Fruit fly (Drosophila melanogaster) whole organism, wandering third instar larva: ENCODE results near the gene CG9784.

Experiments used
- Abd-B ChIP-seq: fragments of >200 bp; optimal IDR thresholded peaks from 2 replicates; lab custom pipeline; 2017; ENCODE audit warnings: missing biosample characterization, missing genetic modification characterization
- CG32264 ChIP-seq: fragments of 200-800 bp; sonication (Bioruptor generic); optimal IDR thresholded peaks from 2 replicates; lab custom pipeline; 2016; ENCODE audit warnings: missing biosample characterization, missing genetic modification characterization
- CG9705 ChIP-seq: fragments of 200-800 bp; sonication (Bioruptor generic); optimal IDR thresholded peaks from 2 replicates; lab custom pipeline; 2018; ENCODE audit warnings: missing biosample characterization, mild to moderate bottlenecking, missing genetic modification characterization
- CrebA ChIP-seq: fragments of 200-800 bp; sonication (Bioruptor generic); optimal IDR thresholded peaks from 2 replicates; lab custom pipeline; 2016; ENCODE audit warnings: missing biosample characterization, mild to moderate bottlenecking, missing genetic modification characterization, borderline replicate concordance
- Dfd ChIP-seq: fragments of >200 bp; optimal IDR thresholded peaks from 2 replicates; lab custom pipeline; 2017; ENCODE audit warnings: missing biosample characterization, missing genetic modification characterization
- Dif ChIP-seq: fragments of 200-275, 200-300 bp; sonication (Bioruptor generic); optimal IDR thresholded peaks from 2 replicates; lab custom pipeline; 2018; ENCODE audit warnings: missing biosample characterization, missing genetic modification characterization; ENCODE audit not compliant: partially characterized antibody
- GATAd ChIP-seq: sonication (Bioruptor generic); optimal IDR thresholded peaks from 2 replicates; lab custom pipeline; 2016; ENCODE audit warnings: missing biosample characterization, missing genetic modification characterization
- HLH106 ChIP-seq: fragments of 200-800 bp; optimal IDR thresholded peaks from 3 replicates; lab custom pipeline; 2019; ENCODE audit warnings: missing biosample characterization, mild to moderate bottlenecking, missing genetic modification characterization, moderate library complexity
- Hnf4 ChIP-seq: fragments of 200-800 bp; sonication (Bioruptor generic); optimal IDR thresholded peaks from 2 replicates; lab custom pipeline; 2016; ENCODE audit warnings: missing biosample characterization, mild to moderate bottlenecking, missing genetic modification characterization
- Hr78 ChIP-seq: fragments of >200 bp; optimal IDR thresholded peaks from 2 replicates; lab custom pipeline; 2017; ENCODE audit warnings: missing biosample characterization, missing genetic modification characterization
- Hr83 ChIP-seq: fragments of 200-300 bp; sonication (Bioruptor generic); optimal IDR thresholded peaks from 2 replicates; lab custom pipeline; 2016; ENCODE audit warnings: missing biosample characterization, mild to moderate bottlenecking, missing genetic modification characterization, moderate library complexity; ENCODE audit not compliant: poor library complexity, severe bottlenecking
- Jra ChIP-seq: sonication (Bioruptor generic); optimal IDR thresholded peaks from 2 replicates; lab custom pipeline; 2016; ENCODE audit warnings: missing biosample characterization, missing genetic modification characterization
- Mio ChIP-seq: sonication (Bioruptor generic); optimal IDR thresholded peaks from 2 replicates; lab custom pipeline; 2016; ENCODE audit warnings: missing biosample characterization, missing genetic modification characterization
- Myc ChIP-seq: fragments of >200 bp; optimal IDR thresholded peaks from 2 replicates; lab custom pipeline; 2017
- N ChIP-seq: fragments of >200 bp; optimal IDR thresholded peaks from 2 replicates; lab custom pipeline; 2018; ENCODE audit warnings: missing biosample characterization, missing external identifiers, missing genetic modification characterization
- OdsH ChIP-seq: fragments of 200-800 bp; sonication (Bioruptor generic); optimal IDR thresholded peaks from 2 replicates; lab custom pipeline; 2016; ENCODE audit warnings: missing biosample characterization, mild to moderate bottlenecking, missing genetic modification characterization
- Rel ChIP-seq, 2 experiments: fragments of 200-800 bp; sonication (Bioruptor generic) in 1 of 2; optimal IDR thresholded peaks; 2 replicates in 1 of 2; 3 replicates in 1 of 2; lab custom pipeline; 2016 to 2019; ENCODE audit warnings: mild to moderate bottlenecking in 2 of 2, missing biosample characterization in 2 of 2, missing genetic modification characterization in 2 of 2, moderate library complexity in 1 of 2
- Sp1 ChIP-seq: fragments of 200-800 bp; sonication (Bioruptor generic); optimal IDR thresholded peaks from 3 replicates; lab custom pipeline; 2019; ENCODE audit warnings: missing biosample characterization, mild to moderate bottlenecking, missing genetic modification characterization, moderate library complexity
- Vsx2 ChIP-seq: fragments of 200-300, 225-300 bp; sonication (Bioruptor generic); optimal IDR thresholded peaks from 2 replicates; lab custom pipeline; 2018; ENCODE audit warnings: missing biosample characterization, missing genetic modification characterization; ENCODE audit not compliant: partially characterized antibody
- br ChIP-seq: fragments of 200-800 bp; sonication (Bioruptor generic); optimal IDR thresholded peaks from 2 replicates; lab custom pipeline; 2016; ENCODE audit warnings: missing biosample characterization, missing genetic modification characterization
- brk ChIP-seq: fragments of 200-800 bp; sonication (Bioruptor generic); optimal IDR thresholded peaks from 2 replicates; lab custom pipeline; 2016; ENCODE audit warnings: missing biosample characterization, mild to moderate bottlenecking, missing genetic modification characterization
- dl ChIP-seq, 2 experiments: fragments of 175-275, 200-275 bp in 1 of 2; fragments of 200-275 bp in 1 of 2; sonication (Bioruptor generic); optimal IDR thresholded peaks; lab custom pipeline; 2018; ENCODE audit warnings: mild to moderate bottlenecking in 2 of 2, missing biosample characterization in 2 of 2, missing genetic modification characterization in 2 of 2, moderate library complexity in 2 of 2; ENCODE audit not compliant: partially characterized antibody in 2 of 2, insufficient read depth in 1 of 2
- dmrt93B ChIP-seq: fragments of 200-800 bp; sonication (Bioruptor generic); optimal IDR thresholded peaks from 2 replicates; lab custom pipeline; 2018; ENCODE audit warnings: missing biosample characterization, mild to moderate bottlenecking, missing genetic modification characterization
- dsf ChIP-seq: sonication (Bioruptor generic); optimal IDR thresholded peaks from 2 replicates; lab custom pipeline; 2016; ENCODE audit warnings: missing biosample characterization, missing genetic modification characterization, borderline replicate concordance
- ey ChIP-seq: fragments of 200-800 bp; sonication (Bioruptor generic); optimal IDR thresholded peaks from 2 replicates; lab custom pipeline; 2016; ENCODE audit warnings: missing biosample characterization, missing genetic modification characterization
- foxo ChIP-seq, 2 experiments: fragments of 200-800 bp; sonication (Bioruptor generic); optimal IDR thresholded peaks; 2 replicates in 1 of 2; 3 replicates in 1 of 2; lab custom pipeline; 2016 to 2017; ENCODE audit warnings: missing biosample characterization in 2 of 2, missing genetic modification characterization in 2 of 2
- fru ChIP-seq: fragments of 200-800 bp; sonication (Bioruptor generic); optimal IDR thresholded peaks from 3 replicates; lab custom pipeline; 2016; ENCODE audit warnings: missing biosample characterization, mild to moderate bottlenecking, missing genetic modification characterization
- h ChIP-seq: fragments of 200-800 bp; sonication (Bioruptor generic); optimal IDR thresholded peaks from 3 replicates; lab custom pipeline; 2016; ENCODE audit warnings: missing biosample characterization, mild to moderate bottlenecking, missing genetic modification characterization
- jim ChIP-seq: fragments of 175-275, 200-325 bp; sonication (Bioruptor generic); optimal IDR thresholded peaks from 2 replicates; lab custom pipeline; 2016; ENCODE audit warnings: missing biosample characterization, mild to moderate bottlenecking, missing genetic modification characterization
- lola ChIP-seq: fragments of >200 bp; optimal IDR thresholded peaks from 2 replicates; lab custom pipeline; 2017; ENCODE audit warnings: missing biosample characterization, missing genetic modification characterization
- pan ChIP-seq: fragments of >200 bp; optimal IDR thresholded peaks from 2 replicates; lab custom pipeline; 2017
- psq ChIP-seq: fragments of 200-800 bp; sonication (Bioruptor generic); optimal IDR thresholded peaks from 3 replicates; lab custom pipeline; 2017; ENCODE audit warnings: missing biosample characterization, mild to moderate bottlenecking, missing genetic modification characterization, moderate library complexity
- rgr ChIP-seq: fragments of 200-800 bp; sonication (Bioruptor generic); optimal IDR thresholded peaks from 3 replicates; lab custom pipeline; 2016; ENCODE audit warnings: missing biosample characterization, mild to moderate bottlenecking, missing genetic modification characterization
- sage ChIP-seq: fragments of 200-800 bp; sonication (Bioruptor generic); optimal IDR thresholded peaks from 2 replicates; lab custom pipeline; 2016; ENCODE audit warnings: missing biosample characterization, mild to moderate bottlenecking, missing genetic modification characterization
- sv ChIP-seq: fragments of 200-800 bp; sonication (Bioruptor generic); optimal IDR thresholded peaks from 3 replicates; lab custom pipeline; 2016; ENCODE audit warnings: missing biosample characterization, missing genetic modification characterization
- tai ChIP-seq: sonication (Bioruptor generic); optimal IDR thresholded peaks from 2 replicates; lab custom pipeline; 2016; ENCODE audit warnings: missing biosample characterization, missing genetic modification characterization
- usp ChIP-seq: fragments of >200 bp; optimal IDR thresholded peaks from 2 replicates; lab custom pipeline; 2017; ENCODE audit warnings: missing biosample characterization, missing genetic modification characterization
- woc ChIP-seq: sonication (Bioruptor generic); optimal IDR thresholded peaks from 2 replicates; lab custom pipeline; 2016; ENCODE audit warnings: missing biosample characterization, mild to moderate bottlenecking, missing genetic modification characterization

CG9784 gene

dm6 chrX:16559514-16560510 is 39.2 kb downstream of the CG9784 start, which contains the start of gene Pp2B-14D (continued):
- TF ChIP-seq dmrt93B (no peak), N (peak; percentile 77), CG9705 (GFP tag; lab: Kevin White, UChicago) (no peak), ey (GFP tag; lab: Kevin White, UChicago) (no peak), psq (GFP tag; lab: Kevin White, UChicago) (no peak), Abd-B (no peak), Dif (peak; percentile 86), sv (no peak), jim (GFP tag; lab: Kevin White, UChicago) (no peak), Sp1 (GFP tag; lab: Kevin White, UChicago) (peak; percentile 43), usp (GFP tag; lab: Kevin White, UChicago) (no peak), brk (GFP tag; lab: Kevin White, UChicago) (no peak), Mio (no peak), HLH106 (tag; lab: Kevin White, UChicago) (peak; percentile 1)
- TF ChIP-seq, all 38 proteins: peak for 10

- TF ChIP-seq br (GFP tag; lab: Kevin White, UChicago) (no peak), Rel (GFP tag; optimal IDR thresholded peaks at IDR 0.05; lab: Kevin White, UChicago) (no peak), Rel (tag; optimal IDR thresholded peaks at IDR 0.05; lab: Kevin White, UChicago) (peak; percentile 51)
Measured at dm6 chrX:16553542-16554182, 45.4 kb downstream of the CG9784 start, which contains the start of gene Arp2. Gene Arp2, minus strand, starts transcription at chrX:16553968.

- TF ChIP-seq Abd-B (peak; percentile 15), psq (GFP tag; lab: Kevin White, UChicago) (peak; percentile 83), Rel (GFP tag; optimal IDR thresholded peaks at IDR 0.05; lab: Kevin White, UChicago) (no peak), Rel (tag; optimal IDR thresholded peaks at IDR 0.05; lab: Kevin White, UChicago) (peak; percentile 28), Jra (GFP tag; lab: Kevin White, UChicago) (peak; percentile 78), Myc (lab: Kevin White, UChicago) (no peak), sv (no peak), N (peak; percentile 59)
Measured at dm6 chrX:16552968-16553417, 46.0 kb downstream of the CG9784 start.

- no peak for TF ChIP-seq lola (GFP tag; lab: Kevin White, UChicago)
- peak; percentile 67 for TF ChIP-seq OdsH
- TF ChIP-seq HLH106 (tag; lab: Kevin White, UChicago) = peak; percentile 75
- no peak for TF ChIP-seq dsf (GFP tag; lab: Kevin White, UChicago)
- TF ChIP-seq CG9705 (GFP tag; lab: Kevin White, UChicago) = peak; percentile 30
- no peak for TF ChIP-seq pan
- no peak for TF ChIP-seq Mio
- TF ChIP-seq Hr78 = no peak
- no peak for TF ChIP-seq Jra (GFP tag; lab: Kevin White, UChicago)
- TF ChIP-seq Dif = no peak
- TF ChIP-seq Sp1 (GFP tag; lab: Kevin White, UChicago) = peak; percentile 79
- TF ChIP-seq Vsx2 (GFP tag; lab: Kevin White, UChicago) = no peak
- TF ChIP-seq dl (GFP tag; optimal IDR thresholded peaks at IDR 0.05; lab: Kevin White, UChicago; ENCODE audit: insufficient read depth in 1 of 2, partially characterized antibody in 2 of 2) = no peak
- TF ChIP-seq Hnf4 (GFP tag; lab: Kevin White, UChicago) = peak; percentile 70
- TF ChIP-seq sv = peak; percentile 78
- no peak for TF ChIP-seq Dfd (GFP tag; lab: Kevin White, UChicago)
- no peak for TF ChIP-seq Abd-B
- TF ChIP-seq dmrt93B = no peak
- no peak for TF ChIP-seq psq (GFP tag; lab: Kevin White, UChicago)
- peak; percentile 77 for TF ChIP-seq sage (GFP tag; lab: Kevin White, UChicago)
- peak; percentile 49 for TF ChIP-seq tai (GFP tag; lab: Kevin White, UChicago)
- peak; percentile 0 to 82 for TF ChIP-seq foxo (GFP tag; optimal IDR thresholded peaks at IDR 0.05; lab: Kevin White, UChicago)
- no peak for TF ChIP-seq usp (GFP tag; lab: Kevin White, UChicago)
- TF ChIP-seq jim (GFP tag; lab: Kevin White, UChicago) = no peak
- peak; percentile 83 for TF ChIP-seq rgr (GFP tag; lab: Kevin White, UChicago)
- peak; percentile 36 for TF ChIP-seq Hr83 (GFP tag; lab: Kevin White, UChicago)
- TF ChIP-seq CrebA (GFP tag; lab: Kevin White, UChicago) = no peak
- peak; percentile 61 for TF ChIP-seq fru (GFP tag; lab: Kevin White, UChicago)
- TF ChIP-seq Myc (lab: Kevin White, UChicago) = no peak
- TF ChIP-seq h (GFP tag; lab: Kevin White, UChicago) = peak; percentile 72
- peak; percentile 56 for TF ChIP-seq brk (GFP tag; lab: Kevin White, UChicago)
- peak; percentile 79 for TF ChIP-seq GATAd (GFP tag; lab: Kevin White, UChicago)
- TF ChIP-seq woc = peak; percentile 43
- peak; percentile 4 for TF ChIP-seq CG32264
Measured at dm6 chrX:16552567-16552966, 46.4 kb downstream of the CG9784 start.
